Worm (Caenorhabditis elegans) whole organism, L2 larva: ENCODE measurements around the gene btb-10.

Experiments
- C34F6.9 ChIP-seq: fragments of 150-350 bp; optimal IDR thresholded peaks from 2 replicates; lab custom pipeline; 2014; ENCODE audit warnings: missing biosample characterization, missing genetic modification characterization
- F13H6.1 ChIP-seq: sonication (generic microtip); optimal IDR thresholded peaks from 2 replicates; lab custom pipeline; 2016; ENCODE audit warnings: missing genetic modification characterization, missing compliant biosample characterization
- R02D3.7 ChIP-seq: fragments of 150-350 bp; optimal IDR thresholded peaks from 2 replicates; lab custom pipeline; 2014; ENCODE audit warnings: missing biosample characterization, missing genetic modification characterization
- Y55F3AM.14 ChIP-seq: fragments of 200-800 bp; sonication (Bioruptor generic); optimal IDR thresholded peaks from 2 replicates; lab custom pipeline; 2018; ENCODE audit warnings: mild to moderate bottlenecking, missing genetic modification characterization, missing compliant biosample characterization
- ZK546.5 ChIP-seq: sonication (generic microtip); optimal IDR thresholded peaks from 2 replicates; lab custom pipeline; 2017; ENCODE audit warnings: missing biosample characterization, missing genetic modification characterization
- alr-1 ChIP-seq: fragments of 150-350 bp; optimal IDR thresholded peaks from 2 replicates; lab custom pipeline; 2014; ENCODE audit warnings: missing biosample characterization, missing genetic modification characterization
- aly-2 ChIP-seq: fragments of 150-350 bp; optimal IDR thresholded peaks from 2 replicates; lab custom pipeline; 2014; ENCODE audit warnings: missing biosample characterization, missing genetic modification characterization
- ama-1 ChIP-seq: fragments of 150-350 bp; optimal IDR thresholded peaks from 2 replicates; lab custom pipeline; 2018; ENCODE audit warnings: inconsistent platforms
- blmp-1 ChIP-seq: sonication (generic microtip); optimal IDR thresholded peaks from 2 replicates; lab custom pipeline; 2017; ENCODE audit warnings: missing genetic modification characterization, mild to moderate bottlenecking, missing compliant biosample characterization, antibody characterized with exemption, moderate library complexity; ENCODE audit not compliant: insufficient read depth
- ceh-16 ChIP-seq: fragments of 150-350 bp; optimal IDR thresholded peaks from 2 replicates; lab custom pipeline; 2014; ENCODE audit warnings: missing biosample characterization, missing genetic modification characterization
- ceh-82 ChIP-seq: fragments of 150-350 bp; optimal IDR thresholded peaks from 2 replicates; lab custom pipeline; 2014; ENCODE audit warnings: missing biosample characterization, missing genetic modification characterization
- crh-2 ChIP-seq: sonication (generic microtip); optimal IDR thresholded peaks from 2 replicates; lab custom pipeline; 2017; ENCODE audit warnings: missing biosample characterization, missing genetic modification characterization
- dmd-4 ChIP-seq: sonication (generic microtip); optimal IDR thresholded peaks from 2 replicates; lab custom pipeline; 2017; ENCODE audit warnings: missing biosample characterization, missing genetic modification characterization
- elt-1 ChIP-seq: fragments of 150-350 bp; optimal IDR thresholded peaks from 2 replicates; lab custom pipeline; 2014; ENCODE audit warnings: missing biosample characterization, missing genetic modification characterization
- elt-3 ChIP-seq: sonication (generic microtip); optimal IDR thresholded peaks from 2 replicates; lab custom pipeline; 2017; ENCODE audit warnings: missing biosample characterization, missing genetic modification characterization
- fos-1 ChIP-seq: fragments of 150-350 bp; optimal IDR thresholded peaks from 2 replicates; lab custom pipeline; 2014; ENCODE audit warnings: missing biosample characterization, missing genetic modification characterization
- gmeb-1 ChIP-seq: fragments of 150-350 bp; optimal IDR thresholded peaks from 2 replicates; lab custom pipeline; 2014; ENCODE audit warnings: missing biosample characterization, missing genetic modification characterization
- lin-11 ChIP-seq: fragments of 150-350 bp; sonication (generic microtip); optimal IDR thresholded peaks from 2 replicates; lab custom pipeline; 2014; ENCODE audit warnings: missing biosample characterization, missing genetic modification characterization, inconsistent platforms, mixed read lengths
- lin-13 ChIP-seq: fragments of 150-350 bp; optimal IDR thresholded peaks from 2 replicates; lab custom pipeline; 2014; ENCODE audit warnings: missing biosample characterization, missing genetic modification reagents, missing genetic modification characterization
- lin-39 ChIP-seq: fragments of 150-350 bp; optimal IDR thresholded peaks from 2 replicates; lab custom pipeline; 2014; ENCODE audit warnings: missing biosample characterization, missing genetic modification reagents, missing genetic modification characterization
- mab-5 ChIP-seq: fragments of 150-350 bp; optimal IDR thresholded peaks from 2 replicates; lab custom pipeline; 2014; ENCODE audit warnings: missing biosample characterization, missing genetic modification characterization
- mbf-1 ChIP-seq: sonication (generic microtip); optimal IDR thresholded peaks from 2 replicates; lab custom pipeline; 2017; ENCODE audit warnings: missing biosample characterization, missing genetic modification characterization
- mdl-1 ChIP-seq, 2 experiments: fragments of 150-350 bp in 1 of 2; sonication (generic microtip) in 1 of 2; optimal IDR thresholded peaks; 2 replicates each; lab custom pipeline; 2017; ENCODE audit warnings: missing biosample characterization in 2 of 2, missing genetic modification characterization in 2 of 2
- nhr-10 ChIP-seq: sonication (generic microtip); optimal IDR thresholded peaks from 2 replicates; lab custom pipeline; 2017; ENCODE audit warnings: missing biosample characterization, missing genetic modification characterization
- nhr-11 ChIP-seq: fragments of 150-350 bp; optimal IDR thresholded peaks from 2 replicates; lab custom pipeline; 2014; ENCODE audit warnings: missing biosample characterization, missing genetic modification characterization
- nhr-12 ChIP-seq: fragments of 150-350 bp; optimal IDR thresholded peaks from 2 replicates; lab custom pipeline; 2014; ENCODE audit warnings: missing biosample characterization, missing genetic modification characterization
- nhr-129 ChIP-seq: fragments of 150-350 bp; optimal IDR thresholded peaks from 2 replicates; lab custom pipeline; 2014; ENCODE audit warnings: missing biosample characterization, missing genetic modification characterization
- nhr-21 ChIP-seq: fragments of 150-350 bp; optimal IDR thresholded peaks from 2 replicates; lab custom pipeline; 2014; ENCODE audit warnings: missing biosample characterization, missing genetic modification characterization
- nhr-23 ChIP-seq: fragments of 150-350 bp; optimal IDR thresholded peaks from 2 replicates; lab custom pipeline; 2014; ENCODE audit warnings: missing biosample characterization, missing genetic modification reagents, missing genetic modification characterization
- nhr-237 ChIP-seq: fragments of 150-350 bp; optimal IDR thresholded peaks from 2 replicates; lab custom pipeline; 2014; ENCODE audit warnings: missing biosample characterization, missing genetic modification characterization
- nhr-25 ChIP-seq: fragments of 150-350 bp; sonication (generic microtip); optimal IDR thresholded peaks from 3 replicates; lab custom pipeline; 2014; ENCODE audit warnings: missing biosample characterization, missing genetic modification characterization
- nhr-6 ChIP-seq: fragments of 150-350 bp; optimal IDR thresholded peaks from 2 replicates; lab custom pipeline; 2014; ENCODE audit warnings: missing biosample characterization, missing genetic modification characterization
- nhr-77 ChIP-seq: fragments of 150-350 bp; optimal IDR thresholded peaks from 2 replicates; lab custom pipeline; 2014; ENCODE audit warnings: missing biosample characterization, missing genetic modification characterization
- peb-1 ChIP-seq: fragments of 150-350 bp; optimal IDR thresholded peaks from 2 replicates; lab custom pipeline; 2014; ENCODE audit warnings: missing biosample characterization, missing genetic modification characterization
- sem-4 ChIP-seq: fragments of 150-350 bp; optimal IDR thresholded peaks from 2 replicates; lab custom pipeline; 2014; ENCODE audit warnings: missing biosample characterization, missing genetic modification reagents, missing genetic modification characterization
- skn-1 ChIP-seq: sonication (generic microtip); optimal IDR thresholded peaks from 2 replicates; lab custom pipeline; 2017; ENCODE audit warnings: missing biosample characterization, missing genetic modification characterization
- sma-9 ChIP-seq, 2 experiments: fragments of 150-350 bp in 1 of 2; sonication (generic microtip) in 1 of 2; optimal IDR thresholded peaks; 2 replicates each; lab custom pipeline; 2014 to 2016; ENCODE audit warnings: missing genetic modification characterization in 2 of 2, mild to moderate bottlenecking in 1 of 2, missing biosample characterization in 1 of 2, missing compliant biosample characterization in 1 of 2, missing genetic modification reagents in 1 of 2, moderate library complexity in 1 of 2
- snpc-4 ChIP-seq: fragments of 150-350 bp; optimal IDR thresholded peaks from 2 replicates; lab custom pipeline; 2014; ENCODE audit warnings: missing biosample characterization, missing genetic modification characterization
- unc-39 ChIP-seq: fragments of 150-350 bp; optimal IDR thresholded peaks from 2 replicates; lab custom pipeline; 2014; ENCODE audit warnings: missing biosample characterization, missing genetic modification characterization
- unc-55 ChIP-seq: fragments of 150-350 bp; sonication (generic microtip); optimal IDR thresholded peaks from 3 replicates; lab custom pipeline; 2014; ENCODE audit warnings: missing biosample characterization, missing genetic modification reagents, missing genetic modification characterization
- unc-62 ChIP-seq: fragments of 150-350 bp; optimal IDR thresholded peaks from 2 replicates; lab custom pipeline; 2014; ENCODE audit warnings: missing biosample characterization, missing genetic modification reagents, missing genetic modification characterization
- zag-1 ChIP-seq: fragments of 150-350 bp; optimal IDR thresholded peaks from 2 replicates; lab custom pipeline; 2014; ENCODE audit warnings: missing biosample characterization, missing genetic modification characterization
- ztf-1 ChIP-seq: fragments of 200-800 bp; sonication (Bioruptor generic); conservative IDR thresholded peaks from 2 replicates; pipeline ENCODE4 v1.3.6; 2022; ENCODE audit warnings: missing genetic modification characterization, missing compliant biosample characterization
- ztf-11 ChIP-seq: sonication (generic microtip); optimal IDR thresholded peaks from 2 replicates; lab custom pipeline; 2017; ENCODE audit warnings: missing biosample characterization, missing genetic modification characterization
- ztf-4 ChIP-seq: fragments of 150-350 bp; optimal IDR thresholded peaks from 2 replicates; lab custom pipeline; 2014; ENCODE audit warnings: missing biosample characterization, missing genetic modification characterization

Gene btb-10

ce11 chrII:1101413-1101812 lies 40.8 kb upstream of the btb-10 start:
- no peak for TF ChIP-seq sma-9 (GFP tag; optimal IDR thresholded peaks at IDR 0.05; lab: Kevin White, UChicago)
- no peak for TF ChIP-seq sma-9 (tag; optimal IDR thresholded peaks at IDR 0.05; lab: Kevin White, UChicago)
- peak; percentile 75 for TF ChIP-seq fos-1 (tag; lab: Kevin White, UChicago)

ce11 chrII:1100719-1101118 lies 40.1 kb upstream of the btb-10 start, which contains the start of gene pho-14:
pho-14 (minus strand) TSS chrII:1100819.
- no peak for TF ChIP-seq F13H6.1
- TF ChIP-seq nhr-12, result no peak
- no peak for TF ChIP-seq ama-1 (lab: Kevin White, UChicago)
- no peak for TF ChIP-seq lin-13 (GFP tag; lab: Kevin White, UChicago)
- TF ChIP-seq unc-39 (tag; lab: Kevin White, UChicago), result no peak
- TF ChIP-seq unc-62 (GFP tag; lab: Kevin White, UChicago), result no peak
- TF ChIP-seq gmeb-1 (tag; lab: Kevin White, UChicago), result no peak
- TF ChIP-seq lin-39 (tag; lab: Kevin White, UChicago), result no peak
- TF ChIP-seq nhr-129, result no peak
- TF ChIP-seq fos-1 (tag; lab: Kevin White, UChicago), result no peak
- TF ChIP-seq mbf-1 (tag; lab: Kevin White, UChicago), result no peak
- no peak for TF ChIP-seq ceh-82
- no peak for TF ChIP-seq ceh-16

ce11 chrII:1091706-1092105 lies 31.1 kb upstream of the btb-10 start, which contains the start of gene snf-3:
snf-3 (plus strand) TSS chrII:1092006.
- TF ChIP-seq lin-39 (tag; lab: Kevin White, UChicago) (no peak), blmp-1 (tag; lab: Kevin White, UChicago) (no peak), lin-13 (GFP tag; lab: Kevin White, UChicago) (no peak), crh-2 (tag; lab: Kevin White, UChicago) (no peak), mab-5 (tag; lab: Kevin White, UChicago) (no peak), nhr-237 (no peak), R02D3.7 (tag; lab: Kevin White, UChicago) (no peak), snpc-4 (tag; lab: Kevin White, UChicago) (no peak), nhr-129 (no peak), ama-1 (lab: Kevin White, UChicago) (no peak), Y55F3AM.14 (GFP tag; lab: Kevin White, UChicago) (no peak), nhr-6 (tag; lab: Kevin White, UChicago) (no peak), unc-62 (GFP tag; lab: Kevin White, UChicago) (no peak), nhr-77 (tag; lab: Kevin White, UChicago) (no peak), gmeb-1 (tag; lab: Kevin White, UChicago) (no peak), fos-1 (tag; lab: Kevin White, UChicago) (no peak), F13H6.1 (no peak), nhr-11 (tag; lab: Kevin White, UChicago) (no peak), C34F6.9 (tag; lab: Kevin White, UChicago) (no peak)

ce11 chrII:1090743-1091142 lies 30.1 kb upstream of the btb-10 start:
- TF ChIP-seq elt-1 (tag; lab: Kevin White, UChicago) (no peak), ZK546.5 (no peak), lin-11 (tag; lab: Kevin White, UChicago) (no peak), nhr-25 (tag; lab: Kevin White, UChicago) (peak; percentile 59), sem-4 (tag; lab: Kevin White, UChicago) (no peak), peb-1 (tag; lab: Kevin White, UChicago) (no peak), ztf-1 (GFP tag; lab: Robert Waterston, UW) (no peak), skn-1 (no peak), nhr-10 (tag; lab: Kevin White, UChicago) (no peak), nhr-77 (tag; lab: Kevin White, UChicago) (no peak), nhr-11 (tag; lab: Kevin White, UChicago) (no peak), nhr-12 (no peak), ceh-82 (no peak), unc-55 (GFP tag; lab: Kevin White, UChicago) (no peak), aly-2 (no peak), dmd-4 (tag; lab: Kevin White, UChicago) (no peak), mdl-1 (tag; optimal IDR thresholded peaks at IDR 0.05; lab: Kevin White, UChicago) (no peak), elt-3 (tag; lab: Kevin White, UChicago) (no peak), zag-1 (no peak), ceh-16 (no peak), nhr-23 (tag; lab: Kevin White, UChicago) (no peak), snpc-4 (tag; lab: Kevin White, UChicago) (peak; percentile 33), unc-39 (tag; lab: Kevin White, UChicago) (no peak), blmp-1 (tag; lab: Kevin White, UChicago) (peak; percentile 0), nhr-21 (no peak), ztf-4 (tag; lab: Kevin White, UChicago) (no peak), alr-1 (tag; lab: Kevin White, UChicago) (no peak), sma-9 (GFP tag; optimal IDR thresholded peaks at IDR 0.05; lab: Kevin White, UChicago) (no peak), sma-9 (tag; optimal IDR thresholded peaks at IDR 0.05; lab: Kevin White, UChicago) (no peak), ztf-11 (no peak), nhr-6 (tag; lab: Kevin White, UChicago) (no peak), ama-1 (lab: Kevin White, UChicago) (no peak), nhr-129 (peak; percentile 10), mab-5 (tag; lab: Kevin White, UChicago) (no peak)
